Worm (Caenorhabditis elegans): ENCODE measurements around the gene toc-1.

- TF ChIP-seq ref-1 (GFP tag; conservative IDR thresholded peaks at IDR 0.05) (no peak), flt-1 (GFP tag; IDR thresholded peaks at IDR 0.05) (no peak), klf-2 (GFP tag; conservative IDR thresholded peaks at IDR 0.05) (no peak)
These were observed 26.8 kb downstream of the toc-1 start, which contains the start of the genes T15B12.2 and F52C9.5 for ce11 chrIII:5301786-5302268.
